Worm (Caenorhabditis elegans) whole organism, young adult: Measurements from ENCODE around the gene B0310.6.

ENCODE experiments used
- F39B2.1 ChIP-seq: fragments of 200-800 bp; sonication (Bioruptor generic); IDR thresholded peaks from 2 replicates; pipeline ENCODE4 v1.3.6; 2022; ENCODE audit warnings: missing genetic modification reagents, missing genetic modification characterization, missing compliant biosample characterization
- K11D2.4 ChIP-seq: fragments of 200-800 bp; sonication (Bioruptor generic); IDR thresholded peaks from 2 replicates; pipeline ENCODE4 v1.3.6; 2022; ENCODE audit warnings: missing genetic modification reagents, missing genetic modification characterization, missing compliant biosample characterization
- Y53F4B.3 ChIP-seq: fragments of 200-800 bp; sonication (Bioruptor generic); IDR thresholded peaks from 2 replicates; pipeline ENCODE4 v1.3.6; 2022; ENCODE audit warnings: missing genetic modification reagents, missing genetic modification characterization, missing compliant biosample characterization
- Y56A3A.18 ChIP-seq: fragments of 200-800 bp; sonication (Bioruptor generic); IDR thresholded peaks from 2 replicates; pipeline ENCODE4 v1.3.6; 2022; ENCODE audit warnings: missing genetic modification reagents, missing genetic modification characterization, missing compliant biosample characterization
- ama-1 ChIP-seq, 3 experiments: fragments of 150-350 bp in 1 of 3; sonication (generic microtip) in 2 of 3; optimal IDR thresholded peaks; 2 replicates each; lab custom pipeline; 2014 to 2018; ENCODE audit warnings: missing biosample characterization in 2 of 3, missing genetic modification characterization in 2 of 3, missing genetic modification reagents in 2 of 3
- ceh-91 ChIP-seq: fragments of 200-800 bp; sonication (Bioruptor generic); IDR thresholded peaks from 2 replicates; pipeline ENCODE4 v1.3.6; 2022; ENCODE audit warnings: missing genetic modification reagents, missing genetic modification characterization, missing compliant biosample characterization
- dpl-1 ChIP-seq: fragments of 150-350 bp; optimal IDR thresholded peaks from 2 replicates; lab custom pipeline; 2014; ENCODE audit warnings: missing biosample characterization, missing genetic modification reagents, missing genetic modification characterization
- efl-1 ChIP-seq: fragments of 150-350 bp; optimal IDR thresholded peaks from 2 replicates; lab custom pipeline; 2014; ENCODE audit warnings: missing biosample characterization, missing genetic modification reagents, missing genetic modification characterization
- mel-28 ChIP-seq: sonication (generic microtip); optimal IDR thresholded peaks from 2 replicates; lab custom pipeline; 2016; ENCODE audit warnings: borderline replicate concordance, mild to moderate bottlenecking, missing genetic modification characterization, missing compliant biosample characterization
- pha-4 ChIP-seq: fragments of 150-350 bp; sonication (generic microtip); optimal IDR thresholded peaks from 2 replicates; lab custom pipeline; 2014; ENCODE audit warnings: missing biosample characterization, missing genetic modification reagents, missing genetic modification characterization
- rec-8 ChIP-seq, 2 experiments: sonication (generic microtip); optimal IDR thresholded peaks; 2 replicates each; lab custom pipeline; 2016; ENCODE audit warnings: mild to moderate bottlenecking in 2 of 2, missing genetic modification characterization in 2 of 2, missing genetic modification reagents in 2 of 2, missing genotype in 2 of 2, missing biosample characterization in 1 of 2, missing compliant biosample characterization in 1 of 2, moderate library complexity in 1 of 2
- somi-1 ChIP-seq: fragments of 200-800 bp; sonication (Bioruptor generic); optimal IDR thresholded peaks from 2 replicates; lab custom pipeline; 2018; ENCODE audit warnings: mild to moderate bottlenecking, missing genetic modification characterization, missing compliant biosample characterization
- unc-62 ChIP-seq: fragments of 150-350 bp; optimal IDR thresholded peaks from 2 replicates; lab custom pipeline; 2014; ENCODE audit warnings: missing biosample characterization, missing genetic modification reagents, missing genetic modification characterization
- ztf-25 ChIP-seq: fragments of 200-800 bp; sonication (Bioruptor generic); IDR thresholded peaks from 2 replicates; pipeline ENCODE4 v1.3.6; 2022; ENCODE audit warnings: missing genetic modification reagents, missing genetic modification characterization, missing compliant biosample characterization

ce11 chrX:496795-497194, 34.0 kb downstream of the B0310.6 start:
- TF ChIP-seq rec-8 (tag; optimal IDR thresholded peaks at IDR 0.05; lab: Kevin White, UChicago) = no peak
- no peak for TF ChIP-seq Y56A3A.18 (GFP tag; lab: Robert Waterston, UW)
- TF ChIP-seq K11D2.4 (GFP tag; lab: Robert Waterston, UW) = no peak
- TF ChIP-seq ceh-91 (GFP tag; lab: Robert Waterston, UW) = no peak
- no peak for TF ChIP-seq efl-1 (GFP tag; lab: Kevin White, UChicago)
- no peak for TF ChIP-seq unc-62 (GFP tag; lab: Kevin White, UChicago)
- no peak for TF ChIP-seq somi-1 (GFP tag; lab: Kevin White, UChicago)
- no peak for TF ChIP-seq ztf-25 (GFP tag; lab: Robert Waterston, UW)
- no peak for TF ChIP-seq ama-1 (optimal IDR thresholded peaks at IDR 0.05; lab: Kevin White, UChicago)
- TF ChIP-seq ama-1 (GFP tag; optimal IDR thresholded peaks at IDR 0.05; lab: Kevin White, UChicago) = no peak
- no peak for TF ChIP-seq Y53F4B.3 (GFP tag; lab: Robert Waterston, UW)
- no peak for TF ChIP-seq dpl-1 (GFP tag; lab: Kevin White, UChicago)
- no peak for TF ChIP-seq mel-28 (tag; lab: Kevin White, UChicago)
- TF ChIP-seq F39B2.1 (GFP tag; lab: Robert Waterston, UW) = no peak
- TF ChIP-seq pha-4 (tag; lab: Kevin White, UChicago) = no peak
